Worm (Caenorhabditis elegans) whole organism, late embryonic: ENCODE results near the gene M03D4.4.

Experiments
- ceh-31 ChIP-seq: sonication (generic microtip); optimal IDR thresholded peaks from 2 replicates; lab custom pipeline; 2016; ENCODE audit warnings: missing genetic modification characterization, missing compliant biosample characterization
- elt-2 ChIP-seq: sonication (generic microtip); optimal IDR thresholded peaks from 2 replicates; lab custom pipeline; 2016; ENCODE audit warnings: missing genetic modification reagents, missing genetic modification characterization, missing compliant biosample characterization
- mec-3 ChIP-seq: sonication (generic microtip); optimal IDR thresholded peaks from 2 replicates; lab custom pipeline; 2016; ENCODE audit warnings: borderline replicate concordance, missing genetic modification characterization, missing compliant biosample characterization
- unc-42 ChIP-seq: sonication (generic microtip); optimal IDR thresholded peaks from 2 replicates; lab custom pipeline; 2016; ENCODE audit warnings: missing genotype, missing genetic modification characterization, missing compliant biosample characterization

DNA sequence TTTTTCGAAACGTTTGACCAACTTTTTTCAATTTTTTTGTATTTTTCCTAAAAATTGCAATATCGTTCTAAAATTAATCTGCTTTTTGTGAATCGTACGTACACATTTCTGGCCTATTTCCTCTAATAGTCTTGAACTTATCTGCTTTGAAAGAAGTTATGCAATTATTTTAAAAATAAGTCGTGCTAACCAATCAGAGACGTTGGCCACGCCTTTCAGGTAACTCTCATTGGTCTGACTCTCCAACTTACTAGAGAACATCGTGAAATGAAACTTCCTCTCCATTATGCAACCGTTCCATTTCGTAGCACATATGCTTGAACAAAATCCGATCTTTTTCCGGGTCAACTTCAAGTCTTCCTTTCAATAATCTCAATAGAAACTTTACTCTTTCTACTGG, 32.5 kb upstream of the M03D4.4 start:
- no peak for TF ChIP-seq elt-2 (tag; lab: Kevin White, UChicago)
- TF ChIP-seq unc-42, result no peak
- no peak for TF ChIP-seq ceh-31 (tag; lab: Kevin White, UChicago)
- TF ChIP-seq mec-3 (tag; lab: Kevin White, UChicago), result no peak
